Fruit fly (Drosophila melanogaster) Kc167 (cell line): ENCODE measurements around the gene TwdlX.

Experiments
- Myc ChIP-seq: fragments of >200 bp; optimal IDR thresholded peaks from 2 replicates; lab custom pipeline; 2017; ENCODE audit warnings: missing external identifiers
- Sin3A ChIP-seq: fragments of >200 bp; optimal IDR thresholded peaks from 2 replicates; lab custom pipeline; 2018; ENCODE audit warnings: missing external identifiers
- h ChIP-seq: fragments of >200 bp; optimal IDR thresholded peaks from 3 replicates; lab custom pipeline; 2018; ENCODE audit warnings: missing external identifiers
- insv ChIP-seq: fragments of >200 bp; optimal IDR thresholded peaks from 3 replicates; lab custom pipeline; 2018; ENCODE audit warnings: missing external identifiers
- psq ChIP-seq: fragments of >200 bp; optimal IDR thresholded peaks from 2 replicates; lab custom pipeline; 2017; ENCODE audit warnings: missing external identifiers
- ttk ChIP-seq: sonication (Bioruptor generic); optimal IDR thresholded peaks from 2 replicates; lab custom pipeline; 2017; ENCODE audit warnings: missing external identifiers

DNA sequence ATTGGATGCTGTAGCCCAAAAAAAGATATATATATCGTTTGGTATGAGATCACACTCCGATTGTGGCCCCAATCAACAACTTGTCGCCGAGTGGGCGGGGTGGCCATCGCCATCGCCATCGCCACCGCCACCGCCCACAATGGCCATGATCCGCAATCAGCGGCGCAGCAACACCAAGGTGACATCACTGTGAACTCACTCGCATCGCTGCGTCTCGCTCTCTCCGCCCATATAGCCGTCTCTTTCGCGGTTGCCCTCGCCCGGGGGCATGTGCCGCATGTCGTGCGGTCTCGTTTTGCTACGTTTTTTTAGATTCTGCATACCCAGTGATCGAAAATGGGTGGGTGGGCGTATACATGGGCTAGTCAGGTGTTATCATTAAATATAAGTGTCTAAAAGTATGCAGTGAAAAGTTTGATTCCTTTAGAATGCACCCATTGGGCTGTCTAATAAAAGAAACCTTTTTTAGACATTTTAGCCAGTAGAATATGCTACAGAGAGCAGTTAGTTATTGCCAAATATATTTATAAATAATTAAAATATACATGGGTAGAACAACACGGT lies 36.1 kb downstream of the TwdlX start:
- TF ChIP-seq insv (no peak), Myc (lab: Kevin White, UChicago) (no peak), Sin3A (no peak), h (lab: Kevin White, UChicago) (no peak), psq (lab: Kevin White, UChicago) (no peak), ttk (lab: Kevin White, UChicago) (no peak)
